Worm (Caenorhabditis elegans) whole organism, L1 larva: ENCODE measurements around the gene F11G11.15.

Experiments used
- alr-1 ChIP-seq: fragments of 200-800 bp; sonication (Bioruptor generic); optimal IDR thresholded peaks from 2 replicates; lab custom pipeline; 2018; ENCODE audit warnings: borderline replicate concordance, mild to moderate bottlenecking, missing genetic modification characterization, missing compliant biosample characterization
- aly-2 ChIP-seq: fragments of 150-350 bp; optimal IDR thresholded peaks from 2 replicates; lab custom pipeline; 2014; ENCODE audit warnings: missing biosample characterization, missing genetic modification characterization
- efl-3 ChIP-seq: fragments of 200-800 bp; sonication (Bioruptor generic); optimal IDR thresholded peaks from 2 replicates; lab custom pipeline; 2018; ENCODE audit warnings: mild to moderate bottlenecking, missing genetic modification characterization, missing compliant biosample characterization
- nhr-12 ChIP-seq: sonication (generic microtip); optimal IDR thresholded peaks from 2 replicates; lab custom pipeline; 2017; ENCODE audit warnings: missing biosample characterization, missing genetic modification characterization
- nhr-19 ChIP-seq: fragments of 200-800 bp; sonication (Bioruptor generic); conservative IDR thresholded peaks from 2 replicates; pipeline ENCODE4 v1.3.6; 2022; ENCODE audit warnings: missing genetic modification characterization, missing compliant biosample characterization
- nhr-237 ChIP-seq: fragments of 150-350 bp; optimal IDR thresholded peaks from 2 replicates; lab custom pipeline; 2014; ENCODE audit warnings: missing biosample characterization, missing genetic modification characterization
- nhr-90 ChIP-seq: sonication (generic microtip); optimal IDR thresholded peaks from 2 replicates; lab custom pipeline; 2016; ENCODE audit warnings: mild to moderate bottlenecking, missing genetic modification characterization, missing compliant biosample characterization; ENCODE audit not compliant: poor library complexity
- sox-4 ChIP-seq: sonication (generic microtip); optimal IDR thresholded peaks from 2 replicates; lab custom pipeline; 2016; ENCODE audit warnings: missing genetic modification characterization, missing compliant biosample characterization
- unc-30 ChIP-seq: sonication (generic microtip); optimal IDR thresholded peaks from 2 replicates; lab custom pipeline; 2017; ENCODE audit warnings: missing biosample characterization, missing genetic modification characterization
- unc-62 ChIP-seq: fragments of 150-350 bp; optimal IDR thresholded peaks from 2 replicates; lab custom pipeline; 2014; ENCODE audit warnings: missing biosample characterization, missing genetic modification reagents, missing genetic modification characterization

- TF ChIP-seq alr-1 (no peak), nhr-237 (tag; lab: Kevin White, UChicago) (no peak), unc-62 (GFP tag; lab: Kevin White, UChicago) (no peak), nhr-12 (tag; lab: Kevin White, UChicago) (no peak), aly-2 (tag; lab: Kevin White, UChicago) (no peak), nhr-19 (no peak), sox-4 (no peak), unc-30 (no peak), nhr-90 (tag; lab: Kevin White, UChicago) (no peak), efl-3 (GFP tag; lab: Kevin White, UChicago) (no peak)
Observed at ce11 chrII:4920608-4921007, 46.0 kb downstream of the F11G11.15 start.
